Fruit fly (Drosophila melanogaster): ENCODE measurements around the gene Sry-beta.

The Sry-beta gene

DNA sequence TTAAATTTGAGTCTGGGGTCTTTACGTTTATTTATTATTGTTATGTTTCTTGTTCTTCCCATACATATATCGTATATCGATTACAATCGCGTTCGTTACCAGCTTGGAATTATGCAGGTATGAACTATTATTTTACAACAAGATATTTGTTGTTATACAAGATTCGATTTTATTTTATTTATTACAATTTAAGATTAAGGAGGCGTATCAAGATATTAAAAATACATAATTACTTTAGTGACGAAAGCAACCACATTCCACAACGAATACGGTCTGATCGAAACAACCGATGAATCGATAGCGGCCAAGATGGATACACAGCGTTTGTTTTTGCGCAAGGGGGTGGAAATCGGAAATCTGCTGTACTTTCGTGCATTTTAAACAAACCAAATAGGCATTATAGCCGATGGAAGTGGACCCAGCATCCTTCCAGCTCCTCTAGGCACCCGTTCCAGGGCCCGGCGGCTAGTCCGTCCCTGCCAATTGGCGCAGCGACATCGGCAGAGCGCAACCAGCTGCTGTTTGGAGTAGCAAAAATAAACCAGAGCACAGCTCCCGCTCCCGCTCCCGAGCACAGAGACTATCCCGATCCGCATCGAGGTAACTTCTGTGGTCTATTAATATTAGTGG is 41.8 kb upstream of the Sry-beta start, which contains the start of the genes CG15525 and CG11504 (continued):
- TF ChIP-seq sd (tag; optimal IDR thresholded peaks at IDR 0.05) (no peak), dimm (GFP tag; IDR thresholded peaks at IDR 0.05) (no peak), gcm (GFP tag; optimal IDR thresholded peaks at IDR 0.05) (peak; percentile 26), ems (GFP tag; optimal IDR thresholded peaks at IDR 0.05) (peak; percentile 46), CG10209 (GFP tag; optimal IDR thresholded peaks at IDR 0.05) (no peak), Stat92E (GFP tag; optimal IDR thresholded peaks at IDR 0.05) (no peak), Drgx (GFP tag; IDR thresholded peaks at IDR 0.05) (no peak), sna (GFP tag; IDR thresholded peaks at IDR 0.05; ENCODE audit: partially characterized antibody) (peak; percentile 89), Tbp (GFP tag; optimal IDR thresholded peaks at IDR 0.05) (no peak), pb (GFP tag; optimal IDR thresholded peaks at IDR 0.05) (no peak), pfk (GFP tag; optimal IDR thresholded peaks at IDR 0.05) (no peak), pzg (GFP tag; optimal IDR thresholded peaks at IDR 0.05) (peak; percentile 63), cwo (GFP tag; optimal IDR thresholded peaks at IDR 0.05) (no peak), Mes4 (GFP tag; optimal IDR thresholded peaks at IDR 0.05) (no peak), CG17568 (GFP tag; optimal IDR thresholded peaks at IDR 0.05) (no peak), mld (GFP tag; IDR thresholded peaks at IDR 0.05; ENCODE audit: partially characterized antibody) (0 out of 3 replicates have a peak, but pooled peaks have one; percentile 71), pnt (GFP tag; optimal IDR thresholded peaks at IDR 0.05) (peak; percentile 24), salm (tag; optimal IDR thresholded peaks at IDR 0.05) (no peak), ind (GFP tag; optimal IDR thresholded peaks at IDR 0.05) (peak; percentile 67), CG11695 (GFP tag; IDR thresholded peaks at IDR 0.05) (no peak), CG9437 (GFP tag; optimal IDR thresholded peaks at IDR 0.05) (peak; percentile 19), nmo (GFP tag; optimal IDR thresholded peaks at IDR 0.05) (peak; percentile 62), seq (GFP tag; IDR thresholded peaks at IDR 0.05) (peak; percentile 36; the same call in 1 of the 2 replicates), so (GFP tag; IDR thresholded peaks at IDR 0.05) (no peak), nerfin-1 (tag; optimal IDR thresholded peaks at IDR 0.05) (peak; percentile 46), Hmx (GFP tag; optimal IDR thresholded peaks at IDR 0.05) (no peak), Kr (GFP tag; optimal IDR thresholded peaks at IDR 0.05) (no peak), C15 (GFP tag; IDR thresholded peaks at IDR 0.05) (no peak), fru (optimal IDR thresholded peaks at IDR 0.05) (no peak), jing (GFP tag; optimal IDR thresholded peaks at IDR 0.05) (no peak), CG4854 (GFP tag; optimal IDR thresholded peaks at IDR 0.05) (peak; percentile 23), CG4328 (GFP tag; optimal IDR thresholded peaks at IDR 0.05) (no peak), CG4820 (GFP tag; optimal IDR thresholded peaks at IDR 0.05) (peak; percentile 37), hth (optimal IDR thresholded peaks at IDR 0.05) (no peak), CG2889 (GFP tag; IDR thresholded peaks at IDR 0.05) (no peak), CG1792 (GFP tag; optimal IDR thresholded peaks at IDR 0.05) (no peak), Fer1 (GFP tag; optimal IDR thresholded peaks at IDR 0.05) (no peak), hb (GFP tag; IDR thresholded peaks at IDR 0.05; ENCODE audit: partially characterized antibody) (peak; percentile 90), CG13775 (GFP tag; optimal IDR thresholded peaks at IDR 0.05) (peak; percentile 65), CG4707 (GFP tag; optimal IDR thresholded peaks at IDR 0.05) (no peak), CG9797 (GFP tag; optimal IDR thresholded peaks at IDR 0.05) (peak; percentile 69), HmgD (GFP tag; optimal IDR thresholded peaks at IDR 0.05) (peak; percentile 10), CG10462 (GFP tag; optimal IDR thresholded peaks at IDR 0.05) (no peak), CG11456 (GFP tag; IDR thresholded peaks at IDR 0.05) (peak; percentile 68; the same call in 2 of the 3 replicates), z (GFP tag; IDR thresholded peaks at IDR 0.05) (no peak), CG15696 (tag; optimal IDR thresholded peaks at IDR 0.05) (no peak), CG13287 (GFP tag; IDR thresholded peaks at IDR 0.05; ENCODE audit: partially characterized antibody) (peak; percentile 95), maf-S (GFP tag; optimal IDR thresholded peaks at IDR 0.05) (no peak), CG14441 (GFP tag; IDR thresholded peaks at IDR 0.05) (peak; percentile 65), Opbp (GFP tag; IDR thresholded peaks at IDR 0.05; ENCODE audit: partially characterized antibody) (peak; percentile 76)

All from whole organism, embryonic.